Worm (Caenorhabditis elegans): Measurements from ENCODE around the gene T16G1.18.

Gene T16G1.18

ce11 chrV:12933654-12934053 lies 17.4 kb upstream of the T16G1.18 start:
- no peak for TF ChIP-seq ztf-1 (GFP tag; conservative IDR thresholded peaks at IDR 0.05)
- peak; percentile 35 for TF ChIP-seq fos-1 (tag; optimal IDR thresholded peaks at IDR 0.05)
- no peak for TF ChIP-seq blmp-1 (tag; optimal IDR thresholded peaks at IDR 0.05; ENCODE audit: insufficient read depth)

- TF ChIP-seq snpc-4 (tag; optimal IDR thresholded peaks at IDR 0.05): no peak
- no peak for TF ChIP-seq F13H6.1 (tag; optimal IDR thresholded peaks at IDR 0.05)
- TF ChIP-seq sma-9 (GFP tag; optimal IDR thresholded peaks at IDR 0.05): peak; percentile 72
- TF ChIP-seq sma-9 (tag; optimal IDR thresholded peaks at IDR 0.05): no peak
- TF ChIP-seq fos-1 (tag; optimal IDR thresholded peaks at IDR 0.05): peak; percentile 67
Measured at ce11 chrV:12934976-12935375, 16.1 kb upstream of the T16G1.18 start, which contains the start of gene T16G1.7. TSS of gene T16G1.7 (minus strand) at chrV:12935112.

ce11 chrV:12937098-12937497 lies 14.0 kb upstream of the T16G1.18 start, which contains the start of gene T16G1.6:
TSS of gene T16G1.6 (minus strand) at chrV:12937174.
- TF ChIP-seq sma-9 (GFP tag; optimal IDR thresholded peaks at IDR 0.05): peak; percentile 65
- TF ChIP-seq sma-9 (tag; optimal IDR thresholded peaks at IDR 0.05): no peak
- peak; percentile 70 for TF ChIP-seq fos-1 (tag; optimal IDR thresholded peaks at IDR 0.05)
- no peak for TF ChIP-seq ZK546.5 (tag; optimal IDR thresholded peaks at IDR 0.05)

- no peak for TF ChIP-seq nhr-12 (tag; optimal IDR thresholded peaks at IDR 0.05)
- peak; percentile 41 for TF ChIP-seq fos-1 (tag; optimal IDR thresholded peaks at IDR 0.05)
- no peak for TF ChIP-seq sma-3 (GFP tag; optimal IDR thresholded peaks at IDR 0.05)
- no peak for TF ChIP-seq ZK546.5 (tag; optimal IDR thresholded peaks at IDR 0.05)
- no peak for TF ChIP-seq egl-27 (tag; optimal IDR thresholded peaks at IDR 0.05)
- TF ChIP-seq ceh-16 (tag; optimal IDR thresholded peaks at IDR 0.05): no peak
Measured at ce11 chrV:12939434-12939833, 11.7 kb upstream of the T16G1.18 start, which contains the start of gene T16G1.5. TSS of gene T16G1.5 (minus strand) at chrV:12939552.

- TF ChIP-seq nhr-23 (tag; optimal IDR thresholded peaks at IDR 0.05) (no peak), gmeb-1 (tag; optimal IDR thresholded peaks at IDR 0.05) (peak; percentile 37), sma-9 (GFP tag; optimal IDR thresholded peaks at IDR 0.05) (peak; percentile 66), sma-9 (tag; optimal IDR thresholded peaks at IDR 0.05) (no peak)
Measured at ce11 chrV:12941797-12942474, 9.2 kb upstream of the T16G1.18 start, which contains the start of gene T16G1.4. TSS of gene T16G1.4 (minus strand) at chrV:12941847.

- TF ChIP-seq nhr-6 (tag; optimal IDR thresholded peaks at IDR 0.05): no peak
- no peak for TF ChIP-seq sma-3 (GFP tag; optimal IDR thresholded peaks at IDR 0.05)
- no peak for TF ChIP-seq lin-11 (tag; optimal IDR thresholded peaks at IDR 0.05)
- TF ChIP-seq peb-1 (tag; optimal IDR thresholded peaks at IDR 0.05): no peak
- no peak for TF ChIP-seq nhr-23 (tag; optimal IDR thresholded peaks at IDR 0.05)
- TF ChIP-seq mab-5 (tag; optimal IDR thresholded peaks at IDR 0.05): no peak
- no peak for TF ChIP-seq sma-9 (GFP tag; optimal IDR thresholded peaks at IDR 0.05)
- no peak for TF ChIP-seq sma-9 (tag; optimal IDR thresholded peaks at IDR 0.05)
- TF ChIP-seq ztf-11 (tag; optimal IDR thresholded peaks at IDR 0.05): no peak
Measured at ce11 chrV:12943399-12943798, 7.7 kb upstream of the T16G1.18 start.

- TF ChIP-seq mdl-1 (tag; optimal IDR thresholded peaks at IDR 0.05): no peak
- TF ChIP-seq crh-2 (tag; optimal IDR thresholded peaks at IDR 0.05): no peak
- no peak for TF ChIP-seq ztf-11 (tag; optimal IDR thresholded peaks at IDR 0.05)
- no peak for TF ChIP-seq lin-39 (tag; optimal IDR thresholded peaks at IDR 0.05)
- TF ChIP-seq lsy-2 (tag; optimal IDR thresholded peaks at IDR 0.05): no peak
- no peak for TF ChIP-seq lin-13 (GFP tag; optimal IDR thresholded peaks at IDR 0.05)
- no peak for TF ChIP-seq ztf-1 (GFP tag; conservative IDR thresholded peaks at IDR 0.05)
- TF ChIP-seq snpc-4 (tag; optimal IDR thresholded peaks at IDR 0.05): no peak
- no peak for TF ChIP-seq gmeb-1 (tag; optimal IDR thresholded peaks at IDR 0.05)
- no peak for TF ChIP-seq mbf-1 (tag; optimal IDR thresholded peaks at IDR 0.05)
Measured at ce11 chrV:12944229-12944628, 6.9 kb upstream of the T16G1.18 start, which contains the start of gene T16G1.3. TSS of gene T16G1.3 (minus strand) at chrV:12944329.

- TF ChIP-seq ztf-4 (tag; optimal IDR thresholded peaks at IDR 0.05) (no peak), mab-5 (tag; optimal IDR thresholded peaks at IDR 0.05) (no peak), elt-3 (tag; optimal IDR thresholded peaks at IDR 0.05) (no peak), ceh-16 (tag; optimal IDR thresholded peaks at IDR 0.05) (no peak), zag-1 (tag; optimal IDR thresholded peaks at IDR 0.05) (no peak), Y55F3AM.14 (GFP tag; optimal IDR thresholded peaks at IDR 0.05) (no peak), nhr-6 (tag; optimal IDR thresholded peaks at IDR 0.05) (no peak), sma-3 (GFP tag; optimal IDR thresholded peaks at IDR 0.05) (no peak)
Measured at ce11 chrV:12944775-12945174, 6.3 kb upstream of the T16G1.18 start, which contains the start of gene grl-2. TSS of gene grl-2 (plus strand) at chrV:12945075.

Data from whole organism, L2 larva.